Worm (Caenorhabditis elegans): ENCODE results near the gene hpo-34.

DNA sequence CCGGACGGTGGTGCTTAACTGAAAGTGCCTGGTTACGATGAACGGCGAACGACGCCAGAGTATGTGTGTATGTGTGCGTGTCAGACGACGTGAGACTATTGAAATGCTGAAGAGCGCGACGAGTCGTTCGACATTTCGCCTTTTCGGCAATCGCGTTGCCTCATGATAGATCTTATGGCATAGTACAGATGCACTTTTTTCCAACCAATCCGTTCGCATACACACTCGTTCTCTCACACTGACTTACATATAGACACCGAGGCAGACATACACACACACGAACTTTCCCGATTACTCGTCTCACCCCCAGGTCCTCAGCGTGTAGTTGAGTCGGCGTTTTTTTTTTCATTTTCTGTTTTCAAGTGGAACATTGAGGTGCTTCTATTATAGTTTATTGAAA is 40.1 kb downstream of the hpo-34 start:
- TF ChIP-seq zag-1 (tag; optimal IDR thresholded peaks at IDR 0.05): no peak
- no peak for TF ChIP-seq nhr-71 (tag; optimal IDR thresholded peaks at IDR 0.05)
- TF ChIP-seq nhr-77 (tag; optimal IDR thresholded peaks at IDR 0.05): no peak

Data from whole organism, L1 larva.